Fruit fly (Drosophila melanogaster) whole organism, pupa: Measurements from ENCODE around the gene GlnRS.

Experiments used
- CG10348 ChIP-seq: fragments of 200-800 bp; sonication (Bioruptor generic); IDR thresholded peaks from 2 replicates; pipeline ENCODE4 v1.3.6; 2022; ENCODE audit warnings: missing biosample characterization, missing genetic modification characterization
- CG12605 ChIP-seq: fragments of 200-800 bp; sonication (Bioruptor generic); IDR thresholded peaks from 2 replicates; pipeline ENCODE4 v1.3.6; 2022; ENCODE audit warnings: missing biosample characterization, missing genetic modification characterization
- CG13204 ChIP-seq: fragments of 200-800 bp; sonication (Bioruptor generic); optimal IDR thresholded peaks from 2 replicates; lab custom pipeline; 2018; ENCODE audit warnings: missing biosample characterization, mild to moderate bottlenecking, missing genetic modification characterization, moderate library complexity
- CG14655 ChIP-seq: fragments of 200-800 bp; sonication (Bioruptor generic); optimal IDR thresholded peaks from 3 replicates; lab custom pipeline; 2017; ENCODE audit warnings: mild to moderate bottlenecking, missing biosample characterization, missing genetic modification reagents, missing genetic modification characterization
- CG15710 ChIP-seq: fragments of 200-800 bp; sonication (Bioruptor generic); optimal IDR thresholded peaks from 2 replicates; lab custom pipeline; 2018; ENCODE audit warnings: missing biosample characterization, mild to moderate bottlenecking, missing genetic modification characterization, moderate library complexity
- CG17806 ChIP-seq: fragments of 200-800 bp; sonication (Bioruptor generic); optimal IDR thresholded peaks from 2 replicates; lab custom pipeline; 2018; ENCODE audit warnings: missing biosample characterization, mild to moderate bottlenecking, missing genetic modification characterization, moderate library complexity
- CG32121 ChIP-seq: fragments of 200-800 bp; sonication (Bioruptor generic); IDR thresholded peaks from 2 replicates; pipeline ENCODE4 v1.3.6; 2022; ENCODE audit warnings: missing biosample characterization, missing genetic modification characterization
- CG34367 ChIP-seq: fragments of 200-800 bp; sonication (Bioruptor generic); optimal IDR thresholded peaks from 2 replicates; lab custom pipeline; 2018; ENCODE audit warnings: missing biosample characterization, mild to moderate bottlenecking, missing genetic modification characterization
- CG4496 ChIP-seq: fragments of 200-800 bp; sonication (Bioruptor generic); IDR thresholded peaks from 3 replicates; pipeline ENCODE4 v1.3.6; 2022; ENCODE audit warnings: missing biosample characterization, missing genetic modification characterization
- CG8159 ChIP-seq: fragments of 200-800 bp; sonication (Bioruptor generic); optimal IDR thresholded peaks from 3 replicates; lab custom pipeline; 2018; ENCODE audit warnings: missing biosample characterization, mild to moderate bottlenecking, missing genetic modification characterization, moderate library complexity
- CG8301 ChIP-seq: fragments of 200-800 bp; sonication (Bioruptor generic); optimal IDR thresholded peaks from 2 replicates; lab custom pipeline; 2018; ENCODE audit warnings: missing biosample characterization, mild to moderate bottlenecking, missing genetic modification characterization
- CG9948 ChIP-seq: fragments of 200-800 bp; sonication (Bioruptor generic); optimal IDR thresholded peaks from 2 replicates; lab custom pipeline; 2018; ENCODE audit warnings: missing biosample characterization, mild to moderate bottlenecking, missing genetic modification characterization, moderate library complexity
- D1 ChIP-seq: fragments of 200-800 bp; sonication (Bioruptor generic); optimal IDR thresholded peaks from 2 replicates; lab custom pipeline; 2018; ENCODE audit warnings: missing biosample characterization, mild to moderate bottlenecking, missing genetic modification characterization, moderate library complexity
- EcR ChIP-seq: fragments of 200-800 bp; sonication (Bioruptor generic); optimal IDR thresholded peaks from 3 replicates; lab custom pipeline; 2019; ENCODE audit warnings: missing biosample characterization, missing genetic modification characterization, mild to moderate bottlenecking, moderate library complexity, missing genetic modification reagents
- Ets98B ChIP-seq: fragments of 200-800 bp; sonication (Bioruptor generic); IDR thresholded peaks from 2 replicates; pipeline ENCODE4 v1.3.6; 2022; ENCODE audit warnings: missing biosample characterization, missing genetic modification characterization
- Pif1A ChIP-seq: fragments of 200-800 bp; sonication (Bioruptor generic); optimal IDR thresholded peaks from 3 replicates; lab custom pipeline; 2016; ENCODE audit warnings: missing biosample characterization, missing genetic modification characterization
- Pif1B ChIP-seq: fragments of 200-800 bp; sonication (Bioruptor generic); optimal IDR thresholded peaks from 3 replicates; lab custom pipeline; 2016; ENCODE audit warnings: missing biosample characterization, missing genetic modification characterization
- Snoo ChIP-seq: fragments of 200-800 bp; sonication (Bioruptor generic); optimal IDR thresholded peaks from 3 replicates; lab custom pipeline; 2017; ENCODE audit warnings: missing biosample characterization, mild to moderate bottlenecking, missing genetic modification characterization, inconsistent platforms
- fd96Ca ChIP-seq: fragments of 200-800 bp; sonication (Bioruptor generic); IDR thresholded peaks from 3 replicates; pipeline ENCODE4 v1.3.6; 2022; ENCODE audit warnings: missing biosample characterization, missing genetic modification characterization
- gl ChIP-seq: fragments of 200-800 bp; sonication (Bioruptor generic); optimal IDR thresholded peaks from 2 replicates; lab custom pipeline; 2018; ENCODE audit warnings: missing biosample characterization, mild to moderate bottlenecking, missing genetic modification characterization
- rn ChIP-seq: fragments of 200-800 bp; sonication (Bioruptor generic); IDR thresholded peaks from 2 replicates; pipeline ENCODE4 v1.3.6; 2022; ENCODE audit warnings: missing biosample characterization, missing genetic modification characterization

The GlnRS gene

dm6 chr3R:25235362-25235761 lies 30.2 kb downstream of the GlnRS start, which contains the start of gene Sil1:
Gene Sil1, minus strand, starts transcription at chr3R:25235529.
- TF ChIP-seq CG15710 (tag; lab: Kevin White, UChicago) (no peak), CG32121 (GFP tag; lab: Robert Waterston, UW) (no peak), EcR (GFP tag; lab: Kevin White, UChicago) (no peak), CG34367 (tag; lab: Kevin White, UChicago) (no peak), CG8301 (no peak), Snoo (tag; lab: Kevin White, UChicago) (no peak)

dm6 chr3R:25232271-25232989 lies 33.1 kb downstream of the GlnRS start, which contains the start of gene Cad96Cb:
Gene Cad96Cb, minus strand, starts transcription at chr3R:25232321.
- TF ChIP-seq fd96Ca (GFP tag; lab: Robert Waterston, UW) (peak; percentile 56), Ets98B (GFP tag; lab: Robert Waterston, UW) (peak; percentile 64), Snoo (tag; lab: Kevin White, UChicago) (peak; percentile 92), EcR (GFP tag; lab: Kevin White, UChicago) (no peak), Pif1B (GFP tag; lab: Kevin White, UChicago) (peak; percentile 90), CG9948 (tag; lab: Kevin White, UChicago) (peak; percentile 92), CG13204 (peak; percentile 67), CG8159 (tag; lab: Kevin White, UChicago) (peak; percentile 92), CG32121 (GFP tag; lab: Robert Waterston, UW) (peak; percentile 71; the same call in 1 of the 2 replicates), CG8301 (peak; percentile 94), Pif1A (GFP tag; lab: Kevin White, UChicago) (peak; percentile 93), CG15710 (tag; lab: Kevin White, UChicago) (peak; percentile 91), CG10348 (0 out of 2 replicates have a peak, but pooled peaks have one; percentile 7), CG14655 (peak; percentile 97), CG17806 (tag; lab: Kevin White, UChicago) (peak; percentile 84), CG4496 (GFP tag; lab: Robert Waterston, UW) (peak; percentile 76; the same call in 2 of the 3 replicates), D1 (tag; lab: Kevin White, UChicago) (peak; percentile 73), rn (GFP tag; lab: Robert Waterston, UW) (peak; percentile 54), CG12605 (GFP tag; lab: Robert Waterston, UW) (peak; percentile 49), CG34367 (tag; lab: Kevin White, UChicago) (peak; percentile 82), gl (tag; lab: Kevin White, UChicago) (peak; percentile 68)

dm6 chr3R:25225483-25225882 lies 40.0 kb downstream of the GlnRS start:
- TF ChIP-seq Snoo (tag; lab: Kevin White, UChicago) (no peak), D1 (tag; lab: Kevin White, UChicago) (no peak), CG12605 (GFP tag; lab: Robert Waterston, UW) (no peak), CG8159 (tag; lab: Kevin White, UChicago) (no peak), rn (GFP tag; lab: Robert Waterston, UW) (no peak), CG14655 (no peak), Ets98B (GFP tag; lab: Robert Waterston, UW) (no peak), CG8301 (no peak), gl (tag; lab: Kevin White, UChicago) (no peak), CG34367 (tag; lab: Kevin White, UChicago) (no peak), fd96Ca (GFP tag; lab: Robert Waterston, UW) (no peak), CG4496 (GFP tag; lab: Robert Waterston, UW) (no peak), CG17806 (tag; lab: Kevin White, UChicago) (no peak), CG32121 (GFP tag; lab: Robert Waterston, UW) (no peak), CG15710 (tag; lab: Kevin White, UChicago) (no peak), Pif1A (GFP tag; lab: Kevin White, UChicago) (no peak)

- TF ChIP-seq CG13204 (no peak), Snoo (tag; lab: Kevin White, UChicago) (no peak), CG10348 (no peak), CG8159 (tag; lab: Kevin White, UChicago) (no peak), D1 (tag; lab: Kevin White, UChicago) (no peak), CG8301 (no peak), Ets98B (GFP tag; lab: Robert Waterston, UW) (no peak), fd96Ca (GFP tag; lab: Robert Waterston, UW) (no peak), CG17806 (tag; lab: Kevin White, UChicago) (no peak), CG4496 (GFP tag; lab: Robert Waterston, UW) (no peak), EcR (GFP tag; lab: Kevin White, UChicago) (no peak)
These were observed 44.2 kb downstream of the GlnRS start, which contains the start of gene Alg9 for dm6 chr3R:25221203-25221807. Gene Alg9, plus strand, starts transcription at chr3R:25221589.

- TF ChIP-seq CG12605 (GFP tag; lab: Robert Waterston, UW) (no peak), Ets98B (GFP tag; lab: Robert Waterston, UW) (no peak), CG10348 (no peak), Pif1A (GFP tag; lab: Kevin White, UChicago) (no peak), CG32121 (GFP tag; lab: Robert Waterston, UW) (no peak), D1 (tag; lab: Kevin White, UChicago) (no peak), CG13204 (no peak)
These were observed 46.5 kb downstream of the GlnRS start, which contains the start of gene CG31103 for dm6 chr3R:25219018-25219417. Gene CG31103, plus strand, starts transcription at chr3R:25219318.
